Worm (Caenorhabditis elegans) whole organism, L1 larva: ENCODE measurements around the gene T06D8.9.
A peak's percentile ranks its signal among the peaks of the same experiment; 100 is the strongest.

Source experiments
- C04F5.9 ChIP-seq: sonication (generic microtip); optimal IDR thresholded peaks from 2 replicates; lab custom pipeline; 2016; ENCODE audit warnings: missing genetic modification characterization, missing compliant biosample characterization
- C16A3.4 ChIP-seq: fragments of 150-350 bp; optimal IDR thresholded peaks from 2 replicates; lab custom pipeline; 2014; ENCODE audit warnings: missing biosample characterization, missing genetic modification characterization
- alr-1 ChIP-seq: fragments of 200-800 bp; sonication (Bioruptor generic); optimal IDR thresholded peaks from 2 replicates; lab custom pipeline; 2018; ENCODE audit warnings: borderline replicate concordance, mild to moderate bottlenecking, missing genetic modification characterization, missing compliant biosample characterization
- aly-2 ChIP-seq: fragments of 150-350 bp; optimal IDR thresholded peaks from 2 replicates; lab custom pipeline; 2014; ENCODE audit warnings: missing biosample characterization, missing genetic modification characterization
- ama-1 ChIP-seq: fragments of 150-350 bp; optimal IDR thresholded peaks from 2 replicates; lab custom pipeline; 2014
- blmp-1 ChIP-seq: fragments of 150-350 bp; optimal IDR thresholded peaks from 2 replicates; lab custom pipeline; 2014; ENCODE audit warnings: missing biosample characterization, missing genetic modification characterization
- ceh-63 ChIP-seq: fragments of 200-800 bp; sonication (Bioruptor generic); optimal IDR thresholded peaks from 2 replicates; lab custom pipeline; 2018; ENCODE audit warnings: mild to moderate bottlenecking, missing genetic modification characterization, missing compliant biosample characterization
- ceh-8 ChIP-seq: fragments of 200-800 bp; sonication (Bioruptor generic); optimal IDR thresholded peaks from 2 replicates; lab custom pipeline; 2018; ENCODE audit warnings: mild to moderate bottlenecking, missing genetic modification characterization, moderate library complexity, missing compliant biosample characterization
- ceh-88 ChIP-seq: fragments of 200-800 bp; sonication (Bioruptor generic); IDR thresholded peaks from 2 replicates; pipeline ENCODE4 v1.3.6; 2022; ENCODE audit warnings: missing genetic modification characterization, missing compliant biosample characterization
- ces-1 ChIP-seq: fragments of 150-350 bp; optimal IDR thresholded peaks from 2 replicates; lab custom pipeline; 2014; ENCODE audit warnings: missing biosample characterization, missing genetic modification reagents, missing genetic modification characterization
- dpl-1 ChIP-seq, 3 experiments: fragments of 150-350 bp in 2 of 3; sonication (generic microtip) in 1 of 3; optimal IDR thresholded peaks; 2 replicates each; lab custom pipeline; 2014 to 2017; ENCODE audit warnings: missing biosample characterization in 3 of 3, missing genetic modification characterization in 3 of 3, missing genetic modification reagents in 3 of 3
- dsc-1 ChIP-seq: sonication (generic microtip); optimal IDR thresholded peaks from 2 replicates; lab custom pipeline; 2016; ENCODE audit warnings: mild to moderate bottlenecking, missing genetic modification characterization, missing compliant biosample characterization
- elt-2 ChIP-seq: sonication (generic microtip); optimal IDR thresholded peaks from 2 replicates; lab custom pipeline; 2016; ENCODE audit warnings: missing genetic modification characterization, mild to moderate bottlenecking, inconsistent platforms, missing compliant biosample characterization, missing genetic modification reagents
- fkh-10 ChIP-seq: sonication (generic microtip); optimal IDR thresholded peaks from 2 replicates; lab custom pipeline; 2017; ENCODE audit warnings: missing biosample characterization, missing genetic modification reagents, missing genetic modification characterization
- fkh-4 ChIP-seq: sonication (generic microtip); optimal IDR thresholded peaks from 2 replicates; lab custom pipeline; 2016; ENCODE audit warnings: missing compliant biosample characterization, missing genetic modification characterization, borderline replicate concordance
- fos-1 ChIP-seq: fragments of 150-350 bp; optimal IDR thresholded peaks from 2 replicates; lab custom pipeline; 2014; ENCODE audit warnings: missing biosample characterization, missing genetic modification characterization
- grh-1 ChIP-seq: fragments of 200-800 bp; sonication (Bioruptor generic); IDR thresholded peaks from 2 replicates; pipeline ENCODE4 v1.3.6; 2022; ENCODE audit warnings: missing genetic modification reagents, missing genetic modification characterization, missing compliant biosample characterization
- hlh-4 ChIP-seq: sonication (generic microtip); optimal IDR thresholded peaks from 2 replicates; lab custom pipeline; 2016; ENCODE audit warnings: mild to moderate bottlenecking, missing genetic modification characterization, missing compliant biosample characterization
- lin-13 ChIP-seq: fragments of 150-350 bp; optimal IDR thresholded peaks from 2 replicates; lab custom pipeline; 2014; ENCODE audit warnings: missing biosample characterization, missing genetic modification reagents, missing genetic modification characterization
- lin-15B ChIP-seq: fragments of 150-350 bp; sonication (generic microtip); optimal IDR thresholded peaks from 3 replicates; lab custom pipeline; 2014; ENCODE audit warnings: missing biosample characterization, missing genetic modification characterization
- mdl-1 ChIP-seq, 2 experiments: fragments of 150-350 bp; optimal IDR thresholded peaks; 2 replicates each; lab custom pipeline; 2014 to 2017; ENCODE audit warnings: missing biosample characterization in 2 of 2, missing genetic modification characterization in 2 of 2, inconsistent platforms in 1 of 2
- mef-2 ChIP-seq: fragments of 150-350 bp; optimal IDR thresholded peaks from 2 replicates; lab custom pipeline; 2014; ENCODE audit warnings: missing biosample characterization, missing genetic modification characterization
- mep-1 ChIP-seq: fragments of 150-350 bp; optimal IDR thresholded peaks from 2 replicates; lab custom pipeline; 2014; ENCODE audit warnings: missing biosample characterization, missing genetic modification characterization
- nhr-12 ChIP-seq: sonication (generic microtip); optimal IDR thresholded peaks from 2 replicates; lab custom pipeline; 2017; ENCODE audit warnings: missing biosample characterization, missing genetic modification characterization
- nhr-71 ChIP-seq: sonication (generic microtip); optimal IDR thresholded peaks from 2 replicates; lab custom pipeline; 2016; ENCODE audit warnings: mild to moderate bottlenecking, missing genetic modification characterization, moderate library complexity, missing compliant biosample characterization
- nhr-77 ChIP-seq: fragments of 150-350 bp; optimal IDR thresholded peaks from 2 replicates; lab custom pipeline; 2014; ENCODE audit warnings: missing biosample characterization, missing genetic modification characterization
- nhr-85 ChIP-seq: sonication (generic microtip); peaks from one replicate; lab custom pipeline; 2016; ENCODE audit warnings: missing genetic modification characterization, inconsistent platforms, missing compliant biosample characterization
- nhr-90 ChIP-seq: sonication (generic microtip); optimal IDR thresholded peaks from 2 replicates; lab custom pipeline; 2016; ENCODE audit warnings: mild to moderate bottlenecking, missing genetic modification characterization, missing compliant biosample characterization; ENCODE audit not compliant: poor library complexity
- pag-3 ChIP-seq: sonication (generic microtip); optimal IDR thresholded peaks from 2 replicates; lab custom pipeline; 2017; ENCODE audit warnings: missing genetic modification characterization, mild to moderate bottlenecking, missing compliant biosample characterization, antibody characterized with exemption, borderline replicate concordance; ENCODE audit not compliant: insufficient read depth
- pqm-1 ChIP-seq: sonication (generic microtip); optimal IDR thresholded peaks from 3 replicates; lab custom pipeline; 2017; ENCODE audit warnings: missing biosample characterization, missing genetic modification characterization
- snpc-4 ChIP-seq: fragments of 150-350 bp; optimal IDR thresholded peaks from 2 replicates; lab custom pipeline; 2014; ENCODE audit warnings: missing biosample characterization, missing genetic modification characterization
- snu-23 ChIP-seq: sonication (generic microtip); optimal IDR thresholded peaks from 2 replicates; lab custom pipeline; 2016; ENCODE audit warnings: missing genetic modification characterization, missing compliant biosample characterization
- sup-37 ChIP-seq: fragments of 200-800 bp; sonication (Bioruptor generic); optimal IDR thresholded peaks from 2 replicates; lab custom pipeline; 2018; ENCODE audit warnings: mild to moderate bottlenecking, missing genetic modification characterization, missing compliant biosample characterization
- swsn-7 ChIP-seq: sonication (generic microtip); optimal IDR thresholded peaks from 2 replicates; lab custom pipeline; 2016; ENCODE audit warnings: missing genetic modification characterization, missing compliant biosample characterization
- tbx-2 ChIP-seq: sonication (generic microtip); optimal IDR thresholded peaks from 2 replicates; lab custom pipeline; 2016; ENCODE audit warnings: missing genetic modification characterization, missing compliant biosample characterization
- tlp-1 ChIP-seq: fragments of 150-350 bp; optimal IDR thresholded peaks from 2 replicates; lab custom pipeline; 2014; ENCODE audit warnings: missing biosample characterization, missing genetic modification characterization
- unc-130 ChIP-seq: fragments of 150-350 bp; optimal IDR thresholded peaks from 2 replicates; lab custom pipeline; 2017; ENCODE audit warnings: missing biosample characterization, missing genetic modification characterization, inconsistent platforms
- unc-98 ChIP-seq: fragments of 200-800 bp; sonication (Bioruptor generic); IDR thresholded peaks from 2 replicates; pipeline ENCODE4 v1.3.6; 2022; ENCODE audit warnings: missing genetic modification characterization, missing compliant biosample characterization
- vab-15 ChIP-seq: sonication (generic microtip); optimal IDR thresholded peaks from 2 replicates; lab custom pipeline; 2017; ENCODE audit warnings: missing genotype, mild to moderate bottlenecking, missing genetic modification characterization, missing compliant biosample characterization
- xbp-1 ChIP-seq: sonication (generic microtip); optimal IDR thresholded peaks from 2 replicates; lab custom pipeline; 2016; ENCODE audit warnings: missing genetic modification characterization, missing compliant biosample characterization
- zag-1 ChIP-seq: fragments of 150-350 bp; optimal IDR thresholded peaks from 2 replicates; lab custom pipeline; 2014; ENCODE audit warnings: missing biosample characterization, missing genetic modification characterization
- zip-4 ChIP-seq: fragments of 200-800 bp; sonication (Bioruptor generic); optimal IDR thresholded peaks from 2 replicates; lab custom pipeline; 2018; ENCODE audit warnings: mild to moderate bottlenecking, missing genetic modification characterization, moderate library complexity, missing compliant biosample characterization
- ztf-11 ChIP-seq, 2 experiments: sonication (generic microtip); optimal IDR thresholded peaks; 2 replicates each; lab custom pipeline; 2016 to 2017; ENCODE audit warnings: missing genetic modification characterization in 2 of 2, missing biosample characterization in 1 of 2, missing compliant biosample characterization in 1 of 2
- ztf-4 ChIP-seq: fragments of 150-350 bp; optimal IDR thresholded peaks from 2 replicates; lab custom pipeline; 2014; ENCODE audit warnings: missing biosample characterization, missing genetic modification characterization

Gene T06D8.9

ce11 chrII:11224045-11224481, 15.3 kb upstream of the T06D8.9 start (continued):
- peak; percentile 82 for TF ChIP-seq snu-23 (GFP tag; lab: Kevin White, UChicago)
- TF ChIP-seq lin-15B (tag; lab: Kevin White, UChicago), result peak; percentile 36
- peak; percentile 91 for TF ChIP-seq nhr-90 (tag; lab: Kevin White, UChicago)
- TF ChIP-seq nhr-12 (tag; lab: Kevin White, UChicago), result no peak
- TF ChIP-seq ztf-4 (tag; lab: Kevin White, UChicago), result peak; percentile 16
- TF ChIP-seq ceh-88 (GFP tag; lab: Robert Waterston, UW), result 0 out of 2 replicates have a peak, but pooled peaks have one; percentile 26
- TF ChIP-seq ztf-11 (tag; optimal IDR thresholded peaks at IDR 0.05; lab: Kevin White, UChicago), result no peak
- no peak for TF ChIP-seq sup-37 (GFP tag; lab: Kevin White, UChicago)
- peak; percentile 91 for TF ChIP-seq nhr-85 (tag; lab: Kevin White, UChicago)
- TF ChIP-seq ama-1, result peak; percentile 96
- peak; percentile 85 for TF ChIP-seq fos-1 (tag; lab: Kevin White, UChicago)
- no peak for TF ChIP-seq tlp-1
- TF ChIP-seq vab-15 (tag; lab: Kevin White, UChicago), result no peak
- TF ChIP-seq grh-1 (GFP tag; lab: Robert Waterston, UW), result peak; percentile 69
- peak; percentile 99 for TF ChIP-seq snpc-4 (tag; lab: Kevin White, UChicago)
- peak; percentile 27 for TF ChIP-seq mep-1
- no peak for TF ChIP-seq ces-1
- TF ChIP-seq ceh-8, result no peak
- peak; percentile 52 for TF ChIP-seq lin-13
- peak; percentile 77 for TF ChIP-seq swsn-7 (tag; lab: Kevin White, UChicago)
- no peak for TF ChIP-seq unc-98 (GFP tag; lab: Robert Waterston, UW)
- peak; percentile 88 for TF ChIP-seq nhr-71 (tag; lab: Kevin White, UChicago)
- peak; percentile 72 for TF ChIP-seq xbp-1 (tag; lab: Kevin White, UChicago)
- no peak for TF ChIP-seq hlh-4 (tag; lab: Kevin White, UChicago)
- peak; percentile 13 to 62 (median 54) for TF ChIP-seq dpl-1 (GFP tag; optimal IDR thresholded peaks at IDR 0.05; lab: Kevin White, UChicago)
- TF ChIP-seq mef-2 (tag; lab: Kevin White, UChicago), result no peak
- peak; percentile 76 for TF ChIP-seq elt-2 (tag; lab: Kevin White, UChicago)
- no peak for TF ChIP-seq ceh-63
- no peak for TF ChIP-seq zag-1 (tag; lab: Kevin White, UChicago)
- TF ChIP-seq nhr-77 (tag; lab: Kevin White, UChicago), result peak; percentile 77
- TF ChIP-seq mdl-1 (tag; optimal IDR thresholded peaks at IDR 0.05; lab: Kevin White, UChicago), result peak in 1 of 2 experiments; percentile 53
- TF ChIP-seq C04F5.9 (tag; lab: Kevin White, UChicago), result peak; percentile 39
- TF ChIP-seq C16A3.4 (tag; lab: Kevin White, UChicago), result no peak
- peak; percentile 45 for TF ChIP-seq zip-4
- TF ChIP-seq dsc-1, result peak; percentile 79
- peak; percentile 22 for TF ChIP-seq unc-130 (tag; lab: Kevin White, UChicago)
- TF ChIP-seq aly-2 (tag; lab: Kevin White, UChicago), result peak; percentile 76
- TF ChIP-seq pag-3 (tag; lab: Kevin White, UChicago), result no peak
- no peak for TF ChIP-seq fkh-4 (tag; lab: Kevin White, UChicago)
- no peak for TF ChIP-seq pqm-1
- TF ChIP-seq tbx-2 (tag; lab: Kevin White, UChicago), result peak; percentile 72
- TF ChIP-seq fkh-10, result peak; percentile 53
- TF ChIP-seq alr-1 (tag; lab: Kevin White, UChicago), result no peak
- TF ChIP-seq blmp-1 (tag; lab: Kevin White, UChicago), result no peak
- TF ChIP-seq, all 84 proteins: peak for 48
